Worm (Caenorhabditis elegans) whole organism, L1 larva: ENCODE measurements around the gene C29A12.6.
A peak's percentile ranks its signal among the peaks of the same experiment; 100 is the strongest.

Experiments
- ceh-82 ChIP-seq, 3 experiments: fragments of 150-350 bp in 1 of 3; sonication (generic microtip) in 2 of 3; optimal IDR thresholded peaks; 2 replicates each; lab custom pipeline; 2014 to 2017; ENCODE audit warnings: missing biosample characterization in 3 of 3, missing genetic modification characterization in 3 of 3
- ces-1 ChIP-seq: fragments of 150-350 bp; optimal IDR thresholded peaks from 2 replicates; lab custom pipeline; 2014; ENCODE audit warnings: missing biosample characterization, missing genetic modification reagents, missing genetic modification characterization
- dpl-1 ChIP-seq, 3 experiments: fragments of 150-350 bp in 2 of 3; sonication (generic microtip) in 1 of 3; optimal IDR thresholded peaks; 2 replicates each; lab custom pipeline; 2014 to 2017; ENCODE audit warnings: missing biosample characterization in 3 of 3, missing genetic modification characterization in 3 of 3, missing genetic modification reagents in 3 of 3
- egl-13 ChIP-seq: sonication (generic microtip); optimal IDR thresholded peaks from 2 replicates; lab custom pipeline; 2016; ENCODE audit warnings: missing genotype, missing genetic modification reagents, missing genetic modification characterization, missing compliant biosample characterization
- fos-1 ChIP-seq: fragments of 150-350 bp; optimal IDR thresholded peaks from 2 replicates; lab custom pipeline; 2014; ENCODE audit warnings: missing biosample characterization, missing genetic modification characterization
- mep-1 ChIP-seq: fragments of 150-350 bp; optimal IDR thresholded peaks from 2 replicates; lab custom pipeline; 2014; ENCODE audit warnings: missing biosample characterization, missing genetic modification characterization
- nhr-237 ChIP-seq: fragments of 150-350 bp; optimal IDR thresholded peaks from 2 replicates; lab custom pipeline; 2014; ENCODE audit warnings: missing biosample characterization, missing genetic modification characterization
- nhr-90 ChIP-seq: sonication (generic microtip); optimal IDR thresholded peaks from 2 replicates; lab custom pipeline; 2016; ENCODE audit warnings: mild to moderate bottlenecking, missing genetic modification characterization, missing compliant biosample characterization; ENCODE audit not compliant: poor library complexity
- pag-3 ChIP-seq: sonication (generic microtip); optimal IDR thresholded peaks from 2 replicates; lab custom pipeline; 2017; ENCODE audit warnings: missing genetic modification characterization, mild to moderate bottlenecking, missing compliant biosample characterization, antibody characterized with exemption, borderline replicate concordance; ENCODE audit not compliant: insufficient read depth
- snpc-4 ChIP-seq: fragments of 150-350 bp; optimal IDR thresholded peaks from 2 replicates; lab custom pipeline; 2014; ENCODE audit warnings: missing biosample characterization, missing genetic modification characterization
- unc-30 ChIP-seq: sonication (generic microtip); optimal IDR thresholded peaks from 2 replicates; lab custom pipeline; 2017; ENCODE audit warnings: missing biosample characterization, missing genetic modification characterization
- unc-86 ChIP-seq: sonication (generic microtip); optimal IDR thresholded peaks from 2 replicates; lab custom pipeline; 2016; ENCODE audit warnings: missing genetic modification characterization, missing compliant biosample characterization
- zag-1 ChIP-seq: fragments of 150-350 bp; optimal IDR thresholded peaks from 2 replicates; lab custom pipeline; 2014; ENCODE audit warnings: missing biosample characterization, missing genetic modification characterization
- ztf-11 ChIP-seq, 2 experiments: sonication (generic microtip); optimal IDR thresholded peaks; 2 replicates each; lab custom pipeline; 2016 to 2017; ENCODE audit warnings: missing genetic modification characterization in 2 of 2, missing biosample characterization in 1 of 2, missing compliant biosample characterization in 1 of 2

DNA sequence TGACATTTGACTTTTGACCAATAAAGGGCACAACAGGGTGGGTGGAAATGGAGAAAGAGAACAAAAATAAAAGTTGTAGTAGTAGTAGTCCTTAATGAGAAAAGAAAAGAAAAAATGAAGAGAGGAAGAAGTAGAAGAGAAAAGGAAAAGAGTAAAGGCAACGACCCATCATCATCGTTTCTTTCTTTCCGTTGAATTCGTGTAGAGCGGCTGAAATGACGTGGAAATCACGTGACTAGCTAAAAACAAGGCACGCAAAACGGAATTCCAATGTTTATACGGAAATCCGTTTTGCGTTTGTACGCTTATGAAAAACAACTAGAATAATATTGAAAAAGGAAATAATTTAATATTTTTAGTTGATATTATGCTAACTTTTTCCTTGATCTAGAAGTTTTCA, 20.6 kb downstream of the C29A12.6 start:
- TF ChIP-seq nhr-237 (tag; lab: Kevin White, UChicago) (no peak), zag-1 (no peak), pag-3 (no peak), egl-13 (tag; lab: Kevin White, UChicago) (peak; percentile 77), nhr-90 (tag; lab: Kevin White, UChicago) (peak; percentile 56), fos-1 (tag; lab: Kevin White, UChicago) (no peak), ztf-11 (tag; optimal IDR thresholded peaks at IDR 0.05; lab: Kevin White, UChicago) (no peak), ceh-82 (tag; optimal IDR thresholded peaks at IDR 0.05; lab: Kevin White, UChicago) (no peak), unc-30 (tag; lab: Kevin White, UChicago) (no peak), ces-1 (GFP tag; lab: Kevin White, UChicago) (no peak), snpc-4 (tag; lab: Kevin White, UChicago) (no peak), unc-86 (tag; lab: Kevin White, UChicago) (peak; percentile 31), dpl-1 (GFP tag; optimal IDR thresholded peaks at IDR 0.05; lab: Kevin White, UChicago) (no peak), mep-1 (tag; lab: Kevin White, UChicago) (peak; percentile 14)
